Worm (Caenorhabditis elegans) whole organism, L4/young adult: ENCODE measurements around the gene srd-21.

Experiments used
- W03F9.2 ChIP-seq: fragments of 150-350 bp; optimal IDR thresholded peaks from 2 replicates; lab custom pipeline; 2014; ENCODE audit warnings: missing biosample characterization, missing genetic modification characterization
- him-1 ChIP-seq: sonication (generic microtip); optimal IDR thresholded peaks from 2 replicates; lab custom pipeline; 2016; ENCODE audit warnings: missing genotype, missing genetic modification reagents, missing genetic modification characterization, missing compliant biosample characterization

DNA sequence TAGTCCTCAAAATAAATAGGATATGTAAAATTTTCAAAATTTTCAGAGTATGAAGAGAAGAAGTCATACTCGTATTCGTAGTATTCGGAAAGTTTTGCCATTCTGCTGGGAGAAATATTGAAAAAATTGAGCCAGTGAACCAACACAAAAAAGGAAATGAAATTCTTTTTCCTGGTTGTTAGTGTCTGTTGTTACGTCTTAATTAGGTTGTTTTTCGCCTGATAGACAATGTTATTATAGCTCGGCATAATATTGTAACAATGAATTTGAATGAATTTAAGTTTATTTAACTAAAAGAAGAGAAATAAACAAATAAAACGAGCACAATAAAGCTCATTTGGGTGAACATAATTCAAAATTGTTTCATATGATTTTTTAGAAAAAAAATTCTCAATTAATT, 41.3 kb upstream of the srd-21 start, which contains the start of gene srw-73:
- no peak for TF ChIP-seq him-1
- no peak for TF ChIP-seq W03F9.2
